Fruit fly (Drosophila melanogaster): ENCODE data around the gene escl.

Gene escl

dm6 chr2L:11963422-11964322 lies 27.1 kb upstream of the escl start (continued):
- TF ChIP-seq Ptx1 (GFP tag; IDR thresholded peaks at IDR 0.05) (no peak), Gug (GFP tag; IDR thresholded peaks at IDR 0.05) (no peak), az2 (GFP tag; optimal IDR thresholded peaks at IDR 0.05) (no peak), tll (GFP tag; optimal IDR thresholded peaks at IDR 0.05) (no peak), cas (GFP tag; IDR thresholded peaks at IDR 0.05) (no peak), ab (GFP tag; optimal IDR thresholded peaks at IDR 0.05) (no peak), Taf1 (GFP tag; IDR thresholded peaks at IDR 0.05) (no peak), kni (GFP tag; optimal IDR thresholded peaks at IDR 0.05) (no peak), Med (GFP tag) (peak; percentile 53), bsh (GFP tag; optimal IDR thresholded peaks at IDR 0.05) (no peak), TFAM (GFP tag; optimal IDR thresholded peaks at IDR 0.05) (no peak), CG12769 (tag; optimal IDR thresholded peaks at IDR 0.05) (peak; percentile 42), CG9727 (GFP tag; optimal IDR thresholded peaks at IDR 0.05) (no peak), mld (GFP tag; IDR thresholded peaks at IDR 0.05; ENCODE audit: partially characterized antibody) (no peak), Atf3 (GFP tag; optimal IDR thresholded peaks at IDR 0.05) (no peak), Hr39 (optimal IDR thresholded peaks at IDR 0.05) (no peak), H15 (GFP tag; IDR thresholded peaks at IDR 0.05) (no peak), Bteb2 (GFP tag; optimal IDR thresholded peaks at IDR 0.05) (no peak), sqz (GFP tag; optimal IDR thresholded peaks at IDR 0.05) (peak; percentile 15), Dp (GFP tag; optimal IDR thresholded peaks at IDR 0.05) (no peak), oc (tag; optimal IDR thresholded peaks at IDR 0.05) (peak; percentile 39), CG3407 (GFP tag; optimal IDR thresholded peaks at IDR 0.05) (no peak), grau (tag; optimal IDR thresholded peaks at IDR 0.05) (no peak), lmd (GFP tag; IDR thresholded peaks at IDR 0.05) (no peak), Ets65A (GFP tag) (no peak), CG17802 (tag; optimal IDR thresholded peaks at IDR 0.05) (no peak), CG15696 (tag; optimal IDR thresholded peaks at IDR 0.05) (no peak), pros (GFP tag; optimal IDR thresholded peaks at IDR 0.05) (no peak), mam (GFP tag; optimal IDR thresholded peaks at IDR 0.05) (no peak), Adf1 (GFP tag; IDR thresholded peaks at IDR 0.05) (no peak), chinmo (GFP tag; IDR thresholded peaks at IDR 0.05; ENCODE audit: partially characterized antibody) (0 out of 4 replicates have a peak, but pooled peaks have one; percentile 39), Blimp-1 (GFP tag; optimal IDR thresholded peaks at IDR 0.05) (no peak), slbo (GFP tag; IDR thresholded peaks at IDR 0.05) (no peak)

dm6 chr2L:11965610-11966594 lies 24.8 kb upstream of the escl start:
- TF ChIP-seq dati (GFP tag; IDR thresholded peaks at IDR 0.05) (no peak), Hr3 (GFP tag; optimal IDR thresholded peaks at IDR 0.05) (no peak), sim (GFP tag; IDR thresholded peaks at IDR 0.05) (no peak), CG7372 (GFP tag; IDR thresholded peaks at IDR 0.05) (no peak), Drgx (GFP tag; IDR thresholded peaks at IDR 0.05) (0 out of 2 replicates have a peak, but pooled peaks have one; percentile 12), grn (GFP tag; optimal IDR thresholded peaks at IDR 0.05) (no peak), CG1024 (GFP tag; IDR thresholded peaks at IDR 0.05) (no peak), CG14710 (tag; optimal IDR thresholded peaks at IDR 0.05) (no peak), Doc2 (GFP tag; IDR thresholded peaks at IDR 0.05) (no peak), CG4404 (GFP tag; IDR thresholded peaks at IDR 0.05) (no peak), bigmax (GFP tag; optimal IDR thresholded peaks at IDR 0.05) (no peak), dan (GFP tag; IDR thresholded peaks at IDR 0.05) (no peak), klu (GFP tag; IDR thresholded peaks at IDR 0.05) (no peak), Nf-YB (GFP tag; optimal IDR thresholded peaks at IDR 0.05) (no peak), CG12744 (GFP tag; optimal IDR thresholded peaks at IDR 0.05) (no peak), CG6272 (GFP tag; IDR thresholded peaks at IDR 0.05) (no peak), maf-S (GFP tag; optimal IDR thresholded peaks at IDR 0.05) (no peak)

Measured in whole organism, embryonic.